Worm (Caenorhabditis elegans) whole organism, late embryonic: ENCODE measurements around the gene srlf-13.

Source experiments
- F13H6.1 ChIP-seq: sonication (generic microtip); optimal IDR thresholded peaks from 2 replicates; lab custom pipeline; 2016; ENCODE audit warnings: missing genetic modification characterization, missing compliant biosample characterization
- ama-1 ChIP-seq: fragments of 150-350 bp; optimal IDR thresholded peaks from 2 replicates; lab custom pipeline; 2014
- ceh-45 ChIP-seq: fragments of 200-800 bp; sonication (Bioruptor generic); IDR thresholded peaks from 2 replicates; pipeline ENCODE4 v1.3.6; 2022; ENCODE audit warnings: missing genetic modification reagents, missing genetic modification characterization, missing compliant biosample characterization
- ceh-6 ChIP-seq: fragments of 200-800 bp; sonication (Bioruptor generic); optimal IDR thresholded peaks from 2 replicates; lab custom pipeline; 2018; ENCODE audit warnings: mild to moderate bottlenecking, missing genetic modification characterization, missing compliant biosample characterization
- dmd-4 ChIP-seq: sonication (generic microtip); optimal IDR thresholded peaks from 2 replicates; lab custom pipeline; 2016; ENCODE audit warnings: borderline replicate concordance, missing genetic modification characterization, missing compliant biosample characterization
- eyg-1 ChIP-seq: sonication (generic microtip); optimal IDR thresholded peaks from 2 replicates; lab custom pipeline; 2016; ENCODE audit warnings: missing genotype, missing genetic modification characterization, missing compliant biosample characterization
- fkh-10 ChIP-seq: fragments of 150-350 bp; optimal IDR thresholded peaks from 2 replicates; lab custom pipeline; 2014; ENCODE audit warnings: missing biosample characterization, missing genetic modification reagents, missing genetic modification characterization
- hlh-30 ChIP-seq: sonication (generic microtip); optimal IDR thresholded peaks from 2 replicates; lab custom pipeline; 2017; ENCODE audit warnings: antibody characterized with exemption, missing genetic modification characterization, missing compliant biosample characterization; ENCODE audit not compliant: insufficient read depth
- pha-4 ChIP-seq: fragments of 150-350 bp; optimal IDR thresholded peaks from 2 replicates; lab custom pipeline; 2018; ENCODE audit warnings: missing biosample characterization, missing genetic modification reagents, missing genetic modification characterization
- pqm-1 ChIP-seq: sonication (generic microtip); optimal IDR thresholded peaks from 2 replicates; lab custom pipeline; 2016; ENCODE audit warnings: missing genetic modification characterization, missing compliant biosample characterization
- tbx-2 ChIP-seq: sonication (generic microtip); optimal IDR thresholded peaks from 2 replicates; lab custom pipeline; 2016; ENCODE audit warnings: missing genetic modification characterization, missing compliant biosample characterization
- tbx-7 ChIP-seq: sonication (generic microtip); optimal IDR thresholded peaks from 2 replicates; lab custom pipeline; 2016; ENCODE audit warnings: missing genotype, missing genetic modification characterization, missing compliant biosample characterization
- unc-55 ChIP-seq: sonication (generic microtip); optimal IDR thresholded peaks from 2 replicates; lab custom pipeline; 2017; ENCODE audit warnings: missing biosample characterization, missing genetic modification reagents, missing genetic modification characterization

DNA sequence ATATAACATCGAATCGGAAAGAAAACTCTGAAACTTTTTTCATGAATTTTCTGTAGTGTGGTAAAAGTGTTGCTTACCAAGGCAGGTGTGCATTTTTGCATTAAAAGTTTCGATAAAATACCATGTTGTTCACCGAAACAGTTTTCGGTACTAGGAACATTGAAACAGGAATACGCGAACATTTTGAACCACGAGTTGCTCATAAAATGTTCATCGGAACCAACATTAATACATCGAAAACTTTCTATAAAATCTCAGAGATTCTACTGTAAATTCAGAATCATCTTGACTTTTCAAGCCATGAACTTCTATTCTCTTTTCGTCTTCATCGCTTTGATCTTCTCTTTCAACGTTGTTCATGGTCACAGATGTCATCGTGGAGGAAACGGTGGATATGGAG is 16.1 kb downstream of the srlf-13 start, which contains the start of gene fipr-15:
- no peak for TF ChIP-seq F13H6.1 (tag; lab: Kevin White, UChicago)
- no peak for TF ChIP-seq ama-1
- TF ChIP-seq fkh-10 (GFP tag; lab: Kevin White, UChicago) = no peak
- no peak for TF ChIP-seq pha-4 (tag; lab: Kevin White, UChicago)
- TF ChIP-seq eyg-1 (tag; lab: Kevin White, UChicago) = no peak
- TF ChIP-seq ceh-6 (GFP tag; lab: Kevin White, UChicago) = no peak
- TF ChIP-seq hlh-30 (tag; lab: Kevin White, UChicago) = no peak
- TF ChIP-seq tbx-7 (tag; lab: Kevin White, UChicago) = no peak
- no peak for TF ChIP-seq unc-55 (GFP tag; lab: Kevin White, UChicago)
- no peak for TF ChIP-seq dmd-4 (tag; lab: Kevin White, UChicago)
- no peak for TF ChIP-seq tbx-2 (tag; lab: Kevin White, UChicago)
- TF ChIP-seq ceh-45 (GFP tag; lab: Robert Waterston, UW) = no peak
- no peak for TF ChIP-seq pqm-1 (tag; lab: Kevin White, UChicago)
